Fruit fly (Drosophila melanogaster): ENCODE data around the gene mRpL45.

Gene mRpL45

dm6 chr3R:22664274-22664673 lies 46.0 kb downstream of the mRpL45 start (continued):
- TF ChIP-seq CG10267 (tag; optimal IDR thresholded peaks at IDR 0.05): no peak
- TF ChIP-seq az2 (GFP tag; optimal IDR thresholded peaks at IDR 0.05): peak; percentile 48
- TF ChIP-seq CG14441 (GFP tag; IDR thresholded peaks at IDR 0.05): peak; percentile 44
- no peak for TF ChIP-seq corto (GFP tag; optimal IDR thresholded peaks at IDR 0.05)
- TF ChIP-seq Xrp1 (GFP tag; IDR thresholded peaks at IDR 0.05): peak; percentile 37; the same call in 1 of the 2 replicates
- no peak for TF ChIP-seq abd-A (tag; optimal IDR thresholded peaks at IDR 0.05)
- TF ChIP-seq CG30020 (tag; optimal IDR thresholded peaks at IDR 0.05): no peak
- no peak for TF ChIP-seq D (optimal IDR thresholded peaks at IDR 0.05)
- peak; percentile 29 for TF ChIP-seq D (GFP tag; optimal IDR thresholded peaks at IDR 0.05)
- TF ChIP-seq trem (tag; optimal IDR thresholded peaks at IDR 0.05): no peak
- TF ChIP-seq gcm2 (GFP tag; optimal IDR thresholded peaks at IDR 0.05): no peak
- TF ChIP-seq prd (optimal IDR thresholded peaks at IDR 0.05): no peak
- peak; percentile 68; the same call in 2 of the 3 replicates for TF ChIP-seq prd (GFP tag; IDR thresholded peaks at IDR 0.05)
- no peak for TF ChIP-seq gro (GFP tag; optimal IDR thresholded peaks at IDR 0.05)
- no peak for TF ChIP-seq nerfin-1 (tag; optimal IDR thresholded peaks at IDR 0.05)
- peak; percentile 65 for TF ChIP-seq CG11504 (tag; optimal IDR thresholded peaks at IDR 0.05)
- TF ChIP-seq CrebB (tag; optimal IDR thresholded peaks at IDR 0.05): no peak
- peak; percentile 12 for TF ChIP-seq Myb (GFP tag; optimal IDR thresholded peaks at IDR 0.05)
- no peak for TF ChIP-seq CG5180 (GFP tag; optimal IDR thresholded peaks at IDR 0.05)
- no peak for TF ChIP-seq CG8765 (GFP tag; IDR thresholded peaks at IDR 0.05)
- TF ChIP-seq psq (GFP tag; optimal IDR thresholded peaks at IDR 0.05): no peak
- no peak for TF ChIP-seq HmgZ (tag; optimal IDR thresholded peaks at IDR 0.05)
- peak; percentile 27 for TF ChIP-seq mam (GFP tag; optimal IDR thresholded peaks at IDR 0.05)
- TF ChIP-seq sr (GFP tag; IDR thresholded peaks at IDR 0.05): 0 out of 3 replicates have a peak, but pooled peaks have one; percentile 31
- peak; percentile 44 for TF ChIP-seq pb (GFP tag; optimal IDR thresholded peaks at IDR 0.05)
- no peak for TF ChIP-seq exex (tag; optimal IDR thresholded peaks at IDR 0.05)
- no peak for TF ChIP-seq CG9215 (GFP tag; IDR thresholded peaks at IDR 0.05)
- peak; percentile 15 for TF ChIP-seq Atf3 (GFP tag; optimal IDR thresholded peaks at IDR 0.05)
- no peak for TF ChIP-seq tna (GFP tag; IDR thresholded peaks at IDR 0.05; ENCODE audit: partially characterized antibody)
- TF ChIP-seq her (GFP tag; optimal IDR thresholded peaks at IDR 0.05): peak; percentile 41
- TF ChIP-seq CoRest (tag; optimal IDR thresholded peaks at IDR 0.05): peak; percentile 19
- TF ChIP-seq CG10366 (GFP tag; IDR thresholded peaks at IDR 0.05): peak; percentile 59
- TF ChIP-seq nau (GFP tag; optimal IDR thresholded peaks at IDR 0.05): no peak
- peak; percentile 59 for TF ChIP-seq CG17359 (tag; optimal IDR thresholded peaks at IDR 0.05)
- TF ChIP-seq CG2202 (tag; optimal IDR thresholded peaks at IDR 0.05): no peak
- peak; percentile 17 for TF ChIP-seq jumu (GFP tag; optimal IDR thresholded peaks at IDR 0.05)
- TF ChIP-seq seq (GFP tag; IDR thresholded peaks at IDR 0.05): 0 out of 2 replicates have a peak, but pooled peaks have one; percentile 44
- TF ChIP-seq CG32767 (GFP tag; IDR thresholded peaks at IDR 0.05): 0 out of 2 replicates have a peak, but pooled peaks have one; percentile 25
- TF ChIP-seq cad (GFP tag; optimal IDR thresholded peaks at IDR 0.05): no peak
- TF ChIP-seq CG11695 (GFP tag; IDR thresholded peaks at IDR 0.05): 0 out of 3 replicates have a peak, but pooled peaks have one; percentile 23
- peak; percentile 53 for TF ChIP-seq ssp (GFP tag; IDR thresholded peaks at IDR 0.05)
- TF ChIP-seq gem (tag; optimal IDR thresholded peaks at IDR 0.05): peak; percentile 63
- TF ChIP-seq sim (GFP tag; IDR thresholded peaks at IDR 0.05): no peak
- TF ChIP-seq CG10654 (GFP tag; optimal IDR thresholded peaks at IDR 0.05): no peak
- 0 out of 2 replicates have a peak, but pooled peaks have one; percentile 20 for TF ChIP-seq stc (GFP tag; IDR thresholded peaks at IDR 0.05)
- no peak for TF ChIP-seq sima (GFP tag; optimal IDR thresholded peaks at IDR 0.05)
- TF ChIP-seq NC2α (GFP tag; optimal IDR thresholded peaks at IDR 0.05): no peak
- no peak for TF ChIP-seq CG6765 (GFP tag; optimal IDR thresholded peaks at IDR 0.05)
- no peak for TF ChIP-seq Hr39 (optimal IDR thresholded peaks at IDR 0.05)
- no peak for TF ChIP-seq ato (GFP tag; IDR thresholded peaks at IDR 0.05; ENCODE audit: partially characterized antibody)
- TF ChIP-seq hb (GFP tag; IDR thresholded peaks at IDR 0.05; ENCODE audit: partially characterized antibody): no peak
- TF ChIP-seq CG13296 (GFP tag; optimal IDR thresholded peaks at IDR 0.05): no peak
- TF ChIP-seq Ets65A (GFP tag): no peak
